Fruit fly (Drosophila melanogaster): Measurements from ENCODE around the gene eIF2A.

The eIF2A gene

DNA sequence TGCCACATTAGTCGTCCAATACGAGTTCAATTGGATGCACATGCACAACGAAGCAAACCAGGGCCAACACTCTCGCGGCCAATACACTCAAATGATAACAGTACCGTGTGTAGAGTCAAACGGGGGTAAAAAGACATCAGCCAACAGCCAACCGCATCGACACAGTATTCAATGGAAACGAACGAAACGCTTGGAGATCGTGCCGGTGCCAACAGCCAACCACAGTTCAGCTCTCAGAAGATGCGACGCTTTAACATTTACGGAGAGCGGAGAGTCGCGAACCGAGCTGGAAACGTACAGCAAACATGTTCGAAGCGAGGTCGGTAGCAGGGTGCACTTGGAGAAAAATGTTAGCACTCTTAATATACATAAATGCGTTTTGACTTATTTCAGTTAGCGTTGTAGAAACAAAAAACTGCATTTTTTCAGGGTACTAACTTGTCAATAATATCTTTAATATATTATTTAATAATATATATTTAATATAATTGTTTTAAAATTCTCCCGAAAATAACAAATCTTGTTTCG lies 16.5 kb upstream of the eIF2A start (continued):
- TF ChIP-seq Scr (GFP tag; IDR thresholded peaks at IDR 0.05; ENCODE audit: partially characterized antibody) (no peak), Hmx (GFP tag; optimal IDR thresholded peaks at IDR 0.05) (no peak), Rfx (GFP tag; IDR thresholded peaks at IDR 0.05) (peak; percentile 69; the same call in 1 of the 2 replicates), danr (GFP tag; IDR thresholded peaks at IDR 0.05) (no peak), CG12659 (GFP tag; optimal IDR thresholded peaks at IDR 0.05) (peak; percentile 58), CG2875 (GFP tag; optimal IDR thresholded peaks at IDR 0.05) (peak; percentile 43), Ssrp (tag; optimal IDR thresholded peaks at IDR 0.05) (no peak), Oli (tag; optimal IDR thresholded peaks at IDR 0.05) (peak; percentile 70), Dip3 (GFP tag; optimal IDR thresholded peaks at IDR 0.05) (no peak), Six4 (GFP tag; optimal IDR thresholded peaks at IDR 0.05) (peak; percentile 66), knrl (GFP tag; IDR thresholded peaks at IDR 0.05; ENCODE audit: partially characterized antibody) (no peak), Blimp-1 (GFP tag; optimal IDR thresholded peaks at IDR 0.05) (no peak), Ada2b (GFP tag; IDR thresholded peaks at IDR 0.05) (peak; percentile 61; the same call in 1 of the 2 replicates), CG4707 (GFP tag; optimal IDR thresholded peaks at IDR 0.05) (no peak), inv (GFP tag; IDR thresholded peaks at IDR 0.05; ENCODE audit: partially characterized antibody) (no peak), ind (GFP tag; optimal IDR thresholded peaks at IDR 0.05) (peak; percentile 49), CG17829 (tag; optimal IDR thresholded peaks at IDR 0.05) (peak; percentile 80), MBD-R2 (GFP tag; IDR thresholded peaks at IDR 0.05) (0 out of 2 replicates have a peak, but pooled peaks have one; percentile 38), E2f1 (GFP tag; IDR thresholded peaks at IDR 0.05) (peak; percentile 52; the same call in 1 of the 2 replicates)

dm6 chr3L:21808568-21808967 lies 16.0 kb upstream of the eIF2A start, which contains the start of gene eg:
TSS of gene eg (plus strand) at chr3L:21808703.
- TF ChIP-seq CG10274 (GFP tag; optimal IDR thresholded peaks at IDR 0.05) (no peak), nerfin-1 (tag; optimal IDR thresholded peaks at IDR 0.05) (no peak), CG11695 (GFP tag; IDR thresholded peaks at IDR 0.05) (no peak), knrl (GFP tag; IDR thresholded peaks at IDR 0.05; ENCODE audit: partially characterized antibody) (no peak), CG18262 (tag; optimal IDR thresholded peaks at IDR 0.05) (no peak), Med (GFP tag) (no peak), kni (GFP tag; optimal IDR thresholded peaks at IDR 0.05) (peak; percentile 15), Jarid2 (GFP tag; optimal IDR thresholded peaks at IDR 0.05) (peak; percentile 83), ara (GFP tag; IDR thresholded peaks at IDR 0.05) (no peak), CG13424 (tag; optimal IDR thresholded peaks at IDR 0.05) (no peak), CG14965 (GFP tag; optimal IDR thresholded peaks at IDR 0.05; ENCODE audit: borderline replicate concordance) (no peak), Dip2 (GFP tag; IDR thresholded peaks at IDR 0.05) (no peak), shn (GFP tag; optimal IDR thresholded peaks at IDR 0.05) (no peak), CG6254 (GFP tag; optimal IDR thresholded peaks at IDR 0.05) (no peak), mld (GFP tag; IDR thresholded peaks at IDR 0.05; ENCODE audit: partially characterized antibody) (no peak), trem (tag; optimal IDR thresholded peaks at IDR 0.05) (no peak), eve (GFP tag; optimal IDR thresholded peaks at IDR 0.05) (no peak), Meics (GFP tag; optimal IDR thresholded peaks at IDR 0.05) (peak; percentile 36), H2.0 (GFP tag; IDR thresholded peaks at IDR 0.05) (no peak), CG12744 (GFP tag; optimal IDR thresholded peaks at IDR 0.05) (no peak), Hmx (GFP tag; optimal IDR thresholded peaks at IDR 0.05) (no peak), CG6765 (GFP tag; optimal IDR thresholded peaks at IDR 0.05) (no peak), CG2199 (GFP tag; IDR thresholded peaks at IDR 0.05) (0 out of 3 replicates have a peak, but pooled peaks have one; percentile 26), unc-4 (GFP tag; IDR thresholded peaks at IDR 0.05; ENCODE audit: partially characterized antibody) (no peak), Drgx (GFP tag; IDR thresholded peaks at IDR 0.05) (no peak), gcm2 (GFP tag; optimal IDR thresholded peaks at IDR 0.05) (no peak), z (GFP tag; IDR thresholded peaks at IDR 0.05) (no peak), ERR (GFP tag; optimal IDR thresholded peaks at IDR 0.05) (no peak), CG10431 (GFP tag; optimal IDR thresholded peaks at IDR 0.05) (no peak), her (GFP tag; optimal IDR thresholded peaks at IDR 0.05) (no peak), CG15514 (GFP tag; optimal IDR thresholded peaks at IDR 0.05) (no peak), CG30020 (tag; optimal IDR thresholded peaks at IDR 0.05) (no peak), CG31388 (GFP tag; optimal IDR thresholded peaks at IDR 0.05) (no peak)
